Worm (Caenorhabditis elegans) whole organism, mixed stage, embryonic: ENCODE results near the gene ostb-1.

Source experiments
- elt-1 ChIP-seq: sonication (generic microtip); optimal IDR thresholded peaks from 2 replicates; lab custom pipeline; 2017; ENCODE audit warnings: missing genetic modification characterization, mild to moderate bottlenecking, missing compliant biosample characterization, antibody characterized with exemption, moderate library complexity, borderline replicate concordance; ENCODE audit not compliant: insufficient read depth
- elt-3 ChIP-seq: fragments of 150-350 bp; optimal IDR thresholded peaks from 2 replicates; lab custom pipeline; 2014; ENCODE audit warnings: missing biosample characterization, missing genetic modification characterization
- lin-13 ChIP-seq: fragments of 150-350 bp; optimal IDR thresholded peaks from 2 replicates; lab custom pipeline; 2014; ENCODE audit warnings: missing biosample characterization, missing genetic modification characterization
- nhr-12 ChIP-seq: fragments of 150-350 bp; optimal IDR thresholded peaks from 2 replicates; lab custom pipeline; 2014; ENCODE audit warnings: missing biosample characterization, missing genetic modification characterization
- nhr-2 ChIP-seq: fragments of 150-350 bp; optimal IDR thresholded peaks from 2 replicates; lab custom pipeline; 2014; ENCODE audit warnings: missing biosample characterization, missing genetic modification characterization
- nhr-237 ChIP-seq: fragments of 150-350 bp; optimal IDR thresholded peaks from 2 replicates; lab custom pipeline; 2014; ENCODE audit warnings: missing biosample characterization, missing genetic modification characterization
- nhr-28 ChIP-seq: fragments of 150-350 bp; optimal IDR thresholded peaks from 2 replicates; lab custom pipeline; 2014; ENCODE audit warnings: missing biosample characterization, missing genetic modification characterization
- nhr-76 ChIP-seq: sonication (generic microtip); optimal IDR thresholded peaks from 2 replicates; lab custom pipeline; 2017; ENCODE audit warnings: missing biosample characterization, missing genetic modification characterization
- snpc-4 ChIP-seq: fragments of 150-350 bp; optimal IDR thresholded peaks from 2 replicates; lab custom pipeline; 2014; ENCODE audit warnings: missing biosample characterization, missing genetic modification characterization
- unc-62 ChIP-seq: fragments of 150-350 bp; optimal IDR thresholded peaks from 2 replicates; lab custom pipeline; 2014; ENCODE audit warnings: missing biosample characterization, missing genetic modification reagents, missing genetic modification characterization
- ztf-11 ChIP-seq: fragments of 150-350 bp; optimal IDR thresholded peaks from 2 replicates; lab custom pipeline; 2014; ENCODE audit warnings: missing biosample characterization, missing genetic modification characterization

- TF ChIP-seq nhr-12 (tag; lab: Kevin White, UChicago) = no peak
- no peak for TF ChIP-seq unc-62 (GFP tag; lab: Kevin White, UChicago)
- no peak for TF ChIP-seq nhr-76 (tag; lab: Kevin White, UChicago)
- TF ChIP-seq nhr-237 (tag; lab: Kevin White, UChicago) = no peak
- TF ChIP-seq ztf-11 (tag; lab: Kevin White, UChicago) = no peak
- TF ChIP-seq nhr-28 (tag; lab: Kevin White, UChicago) = no peak
- TF ChIP-seq snpc-4 (tag; lab: Kevin White, UChicago) = no peak
- TF ChIP-seq nhr-2 (tag; lab: Kevin White, UChicago) = no peak
- no peak for TF ChIP-seq lin-13 (tag; lab: Kevin White, UChicago)
- no peak for TF ChIP-seq elt-1 (tag; lab: Kevin White, UChicago)
- TF ChIP-seq elt-3 (tag; lab: Kevin White, UChicago) = no peak
Observed at ce11 chrII:7892761-7893272, 28.5 kb downstream of the ostb-1 start, which contains the start of gene ptc-1.
